Worm (Caenorhabditis elegans) whole organism, L1 larva: ENCODE data around the gene zip-5.

ENCODE experiments used
- mdl-1 ChIP-seq, 2 experiments: fragments of 150-350 bp; optimal IDR thresholded peaks; 2 replicates each; lab custom pipeline; 2014 to 2017; ENCODE audit warnings: missing biosample characterization in 2 of 2, missing genetic modification characterization in 2 of 2, inconsistent platforms in 1 of 2
- nhr-11 ChIP-seq: fragments of 150-350 bp; optimal IDR thresholded peaks from 2 replicates; lab custom pipeline; 2014; ENCODE audit warnings: missing biosample characterization, missing genetic modification characterization
- unc-98 ChIP-seq: fragments of 200-800 bp; sonication (Bioruptor generic); IDR thresholded peaks from 2 replicates; pipeline ENCODE4 v1.3.6; 2022; ENCODE audit warnings: missing genetic modification characterization, missing compliant biosample characterization

zip-5 gene

DNA sequence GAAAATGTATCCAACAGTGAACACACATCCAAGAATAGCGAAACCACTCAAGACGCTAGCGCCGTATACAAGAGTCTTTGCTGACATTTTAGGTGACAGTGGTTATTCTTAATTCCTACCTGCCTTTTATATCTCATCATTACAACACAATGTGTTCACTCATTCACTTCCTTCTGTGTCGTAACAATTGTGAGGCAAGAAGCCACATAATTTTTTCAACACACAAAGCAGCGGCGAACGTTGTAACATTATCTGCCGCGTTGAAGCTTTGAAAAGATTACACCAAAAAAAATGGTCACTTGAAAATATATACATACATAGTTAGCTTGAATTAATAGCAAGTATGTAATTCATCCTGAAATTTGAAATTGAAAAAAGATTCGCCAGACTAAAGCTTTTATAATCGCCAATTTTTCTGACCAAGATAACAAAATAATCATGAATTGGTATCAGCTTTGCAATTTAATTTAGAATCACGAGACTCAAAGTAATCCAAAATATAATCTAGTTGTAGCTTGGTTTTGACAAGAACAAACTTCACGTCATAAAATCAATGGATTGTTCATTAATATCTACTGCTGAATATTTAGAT is 53.7 kb downstream of the zip-5 start, which contains the start of the genes col-161 and srh-18:
Gene col-161 (minus strand): TSS at position 101 of the 592 bp plus-strand sequence.
Gene srh-18 (plus strand): TSS at position 542 of the 592 bp plus-strand sequence.
- peak; percentile 17 for TF ChIP-seq nhr-11 (tag; lab: Kevin White, UChicago)
- no peak for TF ChIP-seq mdl-1 (tag; optimal IDR thresholded peaks at IDR 0.05; lab: Kevin White, UChicago)
- no peak for TF ChIP-seq unc-98 (GFP tag; lab: Robert Waterston, UW)
- TF ChIP-seq, all 84 proteins: peak for 1
